Worm (Caenorhabditis elegans) whole organism, late embryonic: ENCODE results near the gene ZC239.4.
"Not testable (repeated sequence)": the region's sequence is repeated elsewhere in the genome, so short reads cannot be mapped to it uniquely, and the experiment has no call there.

Experiments used
- hlh-6 ChIP-seq: sonication (generic microtip); optimal IDR thresholded peaks from 2 replicates; lab custom pipeline; 2016; ENCODE audit warnings: missing genotype, missing genetic modification characterization, missing compliant biosample characterization
- nhr-11 ChIP-seq: fragments of 150-350 bp; optimal IDR thresholded peaks from 2 replicates; lab custom pipeline; 2014; ENCODE audit warnings: missing biosample characterization, missing genetic modification characterization
- pha-4 ChIP-seq: fragments of 150-350 bp; optimal IDR thresholded peaks from 2 replicates; lab custom pipeline; 2018; ENCODE audit warnings: missing biosample characterization, missing genetic modification reagents, missing genetic modification characterization
- pqm-1 ChIP-seq: sonication (generic microtip); optimal IDR thresholded peaks from 2 replicates; lab custom pipeline; 2016; ENCODE audit warnings: missing genetic modification characterization, missing compliant biosample characterization

DNA sequence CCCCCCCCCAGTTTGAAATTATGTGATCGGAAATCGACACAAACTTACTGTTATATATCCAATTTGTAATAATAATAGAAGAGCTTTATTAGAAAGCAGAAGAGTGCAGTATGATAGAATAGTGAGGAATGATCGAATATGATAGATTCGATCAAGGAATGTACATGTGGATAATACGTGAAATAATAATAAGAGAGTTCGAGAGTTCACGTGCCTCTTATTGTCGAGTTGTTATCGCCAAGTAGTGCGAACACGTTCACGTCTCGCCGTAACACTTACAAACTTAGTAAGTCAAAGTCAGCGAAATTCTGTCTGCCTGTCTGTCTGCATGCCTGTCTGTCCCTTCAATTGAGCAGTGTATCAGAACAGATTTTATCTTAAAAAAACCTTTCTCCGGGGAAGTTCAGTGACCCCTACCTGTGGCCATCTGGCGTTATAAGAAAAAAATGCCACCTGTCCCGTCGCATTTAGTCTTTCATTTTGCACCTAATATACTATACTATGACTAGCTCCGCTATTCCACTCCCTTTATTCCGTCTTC lies 30.6 kb upstream of the ZC239.4 start, which contains the start of the genes Y27F2A.6 and Y27F2A.8:
- TF ChIP-seq pha-4; pqm-1 (tag; lab: Kevin White, UChicago); nhr-11 (tag; lab: Kevin White, UChicago); hlh-6 (tag; lab: Kevin White, UChicago): not testable (repeated sequence)
